Worm (Caenorhabditis elegans): ENCODE results near the gene trmt-10A.

- TF ChIP-seq bed-1 (GFP tag; IDR thresholded peaks at IDR 0.05) (no peak), ceh-79 (tag; optimal IDR thresholded peaks at IDR 0.05) (no peak), nfyb-1 (GFP tag; IDR thresholded peaks at IDR 0.05) (no peak), F49E8.2 (tag; optimal IDR thresholded peaks at IDR 0.05; ENCODE audit: insufficient read depth) (no peak), efl-1 (GFP tag; optimal IDR thresholded peaks at IDR 0.05) (no peak), unc-130 (GFP tag; optimal IDR thresholded peaks at IDR 0.05) (no peak), nfya-1 (tag; optimal IDR thresholded peaks at IDR 0.05; ENCODE audit: borderline replicate concordance, insufficient read depth) (no peak), tbx-9 (tag; optimal IDR thresholded peaks at IDR 0.05; ENCODE audit: borderline replicate concordance) (no peak), egl-44 (GFP tag; IDR thresholded peaks at IDR 0.05) (no peak), zim-3 (tag; optimal IDR thresholded peaks at IDR 0.05) (no peak), F52B5.7 (tag; optimal IDR thresholded peaks at IDR 0.05) (no peak), B0336.3 (GFP tag; IDR thresholded peaks at IDR 0.05) (no peak), ZK185.1 (tag; optimal IDR thresholded peaks at IDR 0.05; ENCODE audit: poor library complexity, severe bottlenecking) (no peak), Y67H2A.10 (GFP tag; conservative IDR thresholded peaks at IDR 0.05) (no peak)
These were observed 40.6 kb upstream of the trmt-10A start, which contains the start of the genes C47E12.12 and C47E12.10 for ce11 chrIV:9972629-9973028.
